Fruit fly (Drosophila melanogaster) whole organism, embryonic: Measurements from ENCODE around the gene CG33552.
A peak's percentile ranks its signal among the peaks of the same experiment; 100 is the strongest.

ENCODE experiments used
- Abd-B ChIP-seq: fragments of 200-800 bp; sonication (Bioruptor generic); optimal IDR thresholded peaks from 2 replicates; lab custom pipeline; 2018; ENCODE audit warnings: missing biosample characterization, mild to moderate bottlenecking, missing genetic modification characterization, moderate library complexity
- Atf6 ChIP-seq: fragments of 200-800 bp; sonication (Bioruptor generic); IDR thresholded peaks from 2 replicates; pipeline ENCODE4 v1.3.6; 2022; ENCODE audit warnings: missing biosample characterization, missing genetic modification characterization
- CG11560 ChIP-seq: fragments of 200-800 bp; sonication (Bioruptor generic); IDR thresholded peaks from 3 replicates; pipeline ENCODE4 v1.3.6; 2022; ENCODE audit warnings: missing biosample characterization, missing genetic modification characterization
- CG13123 ChIP-seq: fragments of 200-800 bp; sonication (Bioruptor generic); optimal IDR thresholded peaks from 2 replicates; lab custom pipeline; 2016; ENCODE audit warnings: missing biosample characterization, missing genetic modification characterization
- CG14667 ChIP-seq: fragments of 200-800 bp; sonication (Bioruptor generic); IDR thresholded peaks from 2 replicates; pipeline ENCODE4 v1.3.6; 2022; ENCODE audit warnings: missing biosample characterization, missing genetic modification characterization
- CG15696 ChIP-seq: fragments of 200-800 bp; sonication (Bioruptor generic); optimal IDR thresholded peaks from 2 replicates; lab custom pipeline; 2019; ENCODE audit warnings: missing biosample characterization, mild to moderate bottlenecking, missing genetic modification characterization, moderate library complexity
- CG1603 ChIP-seq: fragments of 200-800 bp; sonication (Bioruptor generic); optimal IDR thresholded peaks from 2 replicates; lab custom pipeline; 2019; ENCODE audit warnings: missing biosample characterization, mild to moderate bottlenecking, missing genetic modification characterization, moderate library complexity
- CG17328 ChIP-seq: fragments of 200-800 bp; sonication (Bioruptor generic); IDR thresholded peaks from 2 replicates; pipeline ENCODE4 v1.3.6; 2022; ENCODE audit warnings: missing biosample characterization, missing genetic modification characterization
- CG2202 ChIP-seq: fragments of 200-800 bp; sonication (Bioruptor generic); optimal IDR thresholded peaks from 2 replicates; lab custom pipeline; 2018; ENCODE audit warnings: missing biosample characterization, mild to moderate bottlenecking, missing genetic modification characterization
- CG32532 ChIP-seq: fragments of 200-800 bp; sonication (Bioruptor generic); IDR thresholded peaks from 2 replicates; pipeline ENCODE4 v1.3.6; 2022; ENCODE audit warnings: missing biosample characterization, missing genetic modification characterization
- CG33213 ChIP-seq: fragments of 200-800 bp; sonication (Bioruptor generic); optimal IDR thresholded peaks from 3 replicates; lab custom pipeline; 2016; ENCODE audit warnings: missing biosample characterization, missing genetic modification characterization
- CG3407 ChIP-seq: fragments of 200-800 bp; sonication (Bioruptor generic); optimal IDR thresholded peaks from 2 replicates; lab custom pipeline; 2018; ENCODE audit warnings: missing biosample characterization, mild to moderate bottlenecking, missing genetic modification characterization
- CG3838 ChIP-seq: fragments of 200-800 bp; sonication (Bioruptor generic); optimal IDR thresholded peaks from 3 replicates; lab custom pipeline; 2016; ENCODE audit warnings: missing biosample characterization, missing genetic modification characterization
- CG3995 ChIP-seq: fragments of 200-800 bp; sonication (Bioruptor generic); optimal IDR thresholded peaks from 3 replicates; lab custom pipeline; 2016; ENCODE audit warnings: missing biosample characterization, missing genetic modification characterization
- CG5245 ChIP-seq: fragments of 200-800 bp; sonication (Bioruptor generic); optimal IDR thresholded peaks from 3 replicates; lab custom pipeline; 2016; ENCODE audit warnings: missing biosample characterization, missing genetic modification characterization
- CG6654 ChIP-seq: fragments of 200-800 bp; sonication (Bioruptor generic); optimal IDR thresholded peaks from 2 replicates; lab custom pipeline; 2017; ENCODE audit warnings: missing biosample characterization, mild to moderate bottlenecking, missing genetic modification characterization
- CG6791 ChIP-seq: fragments of 200-800 bp; sonication (Bioruptor generic); IDR thresholded peaks from 3 replicates; pipeline ENCODE4 v1.3.6; 2022; ENCODE audit warnings: missing biosample characterization, missing genetic modification characterization; ENCODE audit not compliant: partially characterized antibody
- CG7271 ChIP-seq: fragments of 200-800 bp; sonication (Bioruptor generic); optimal IDR thresholded peaks from 2 replicates; lab custom pipeline; 2018; ENCODE audit warnings: missing biosample characterization, mild to moderate bottlenecking, missing genetic modification characterization, moderate library complexity
- CG7786 ChIP-seq: fragments of 200-800 bp; sonication (Bioruptor generic); optimal IDR thresholded peaks from 2 replicates; lab custom pipeline; 2016; ENCODE audit warnings: missing biosample characterization, missing genetic modification characterization
- CG7928 ChIP-seq: fragments of 200-800 bp; sonication (Bioruptor generic); optimal IDR thresholded peaks from 2 replicates; lab custom pipeline; 2017; ENCODE audit warnings: missing biosample characterization, mild to moderate bottlenecking, missing genetic modification characterization
- Dad ChIP-seq: fragments of 200-800 bp; sonication (Bioruptor generic); optimal IDR thresholded peaks from 3 replicates; lab custom pipeline; 2016; ENCODE audit warnings: missing biosample characterization, missing genetic modification characterization
- Dp ChIP-seq: fragments of 200-800 bp; sonication (Bioruptor generic); optimal IDR thresholded peaks from 2 replicates; lab custom pipeline; 2018; ENCODE audit warnings: missing biosample characterization, mild to moderate bottlenecking, missing genetic modification characterization, moderate library complexity
- Hmx ChIP-seq: fragments of 200-800 bp; sonication (Bioruptor generic); optimal IDR thresholded peaks from 2 replicates; lab custom pipeline; 2016; ENCODE audit warnings: missing biosample characterization, missing genetic modification characterization
- Mad ChIP-seq: fragments of 200-800 bp; sonication (Bioruptor generic); optimal IDR thresholded peaks from 2 replicates; lab custom pipeline; 2016; ENCODE audit warnings: missing biosample characterization, missing genetic modification characterization
- Meics ChIP-seq: fragments of 200-800 bp; sonication (Bioruptor generic); optimal IDR thresholded peaks from 2 replicates; lab custom pipeline; 2017; ENCODE audit warnings: missing biosample characterization, mild to moderate bottlenecking, missing genetic modification characterization
- Xrp1 ChIP-seq: fragments of 200-800 bp; sonication (Bioruptor generic); IDR thresholded peaks from 2 replicates; pipeline ENCODE4 v1.3.6; 2022; ENCODE audit warnings: missing biosample characterization, missing genetic modification characterization
- ato ChIP-seq: fragments of 200-800 bp; sonication (Bioruptor generic); IDR thresholded peaks from 2 replicates; pipeline ENCODE4 v1.3.6; 2022; ENCODE audit warnings: missing biosample characterization, missing genetic modification characterization; ENCODE audit not compliant: partially characterized antibody
- crol ChIP-seq: fragments of 200-800 bp; sonication (Bioruptor generic); IDR thresholded peaks from 2 replicates; pipeline ENCODE4 v1.3.6; 2022; ENCODE audit warnings: missing biosample characterization, missing genetic modification characterization
- crp ChIP-seq, 2 experiments: fragments of 200-800 bp; sonication (Bioruptor generic); optimal IDR thresholded peaks; 2 replicates in 1 of 2; 3 replicates in 1 of 2; lab custom pipeline; 2017; ENCODE audit warnings: missing biosample characterization in 2 of 2, missing genetic modification characterization in 2 of 2, mild to moderate bottlenecking in 1 of 2, moderate library complexity in 1 of 2
- cwo ChIP-seq: fragments of 200-800 bp; sonication (Bioruptor generic); optimal IDR thresholded peaks from 3 replicates; lab custom pipeline; 2017; ENCODE audit warnings: missing biosample characterization, missing genetic modification characterization, mild to moderate bottlenecking, moderate library complexity, missing genetic modification reagents
- dysf ChIP-seq: fragments of 200-800 bp; sonication (Bioruptor generic); IDR thresholded peaks from 3 replicates; pipeline ENCODE4 v1.3.6; 2022; ENCODE audit warnings: missing biosample characterization, missing genetic modification characterization
- emc ChIP-seq: fragments of 200-800 bp; sonication (Bioruptor generic); optimal IDR thresholded peaks from 2 replicates; lab custom pipeline; 2016; ENCODE audit warnings: missing biosample characterization, missing genetic modification characterization
- fd102C ChIP-seq: fragments of 200-800 bp; sonication (Bioruptor generic); optimal IDR thresholded peaks from 2 replicates; lab custom pipeline; 2018; ENCODE audit warnings: missing biosample characterization, mild to moderate bottlenecking, missing genetic modification characterization, moderate library complexity
- gem ChIP-seq: fragments of 200-800 bp; sonication (Bioruptor generic); optimal IDR thresholded peaks from 2 replicates; lab custom pipeline; 2019; ENCODE audit warnings: missing biosample characterization, mild to moderate bottlenecking, missing genetic modification characterization, moderate library complexity
- gt ChIP-seq: fragments of 200-800 bp; sonication (Bioruptor generic); IDR thresholded peaks from 2 replicates; pipeline ENCODE4 v1.3.6; 2022; ENCODE audit warnings: missing biosample characterization, missing genetic modification characterization
- hth ChIP-seq: fragments of >200 bp; optimal IDR thresholded peaks from 2 replicates; lab custom pipeline; 2017; ENCODE audit warnings: inconsistent platforms
- lbe ChIP-seq: fragments of 200-800 bp; sonication (Bioruptor generic); optimal IDR thresholded peaks from 2 replicates; lab custom pipeline; 2016; ENCODE audit warnings: missing biosample characterization, mild to moderate bottlenecking, missing genetic modification characterization
- peb ChIP-seq: fragments of 200-800 bp; sonication (Bioruptor generic); IDR thresholded peaks from 2 replicates; pipeline ENCODE4 v1.3.6; 2022; ENCODE audit warnings: missing biosample characterization, missing genetic modification characterization
- pros ChIP-seq: fragments of 200-800 bp; sonication (Bioruptor generic); optimal IDR thresholded peaks from 3 replicates; lab custom pipeline; 2019; ENCODE audit warnings: missing biosample characterization, mild to moderate bottlenecking, missing genetic modification characterization, moderate library complexity
- psq ChIP-seq: fragments of 200-800 bp; sonication (Bioruptor generic); optimal IDR thresholded peaks from 2 replicates; lab custom pipeline; 2017; ENCODE audit warnings: missing biosample characterization, missing genetic modification characterization
- row ChIP-seq: fragments of 200-800 bp; sonication (Bioruptor generic); IDR thresholded peaks from 3 replicates; pipeline ENCODE4 v1.3.6; 2022; ENCODE audit warnings: missing biosample characterization, missing genetic modification characterization
- schlank ChIP-seq: fragments of 200-800 bp; sonication (Bioruptor generic); optimal IDR thresholded peaks from 2 replicates; lab custom pipeline; 2018; ENCODE audit warnings: missing biosample characterization, mild to moderate bottlenecking, missing genetic modification characterization
- sens ChIP-seq: fragments of 200-800 bp; sonication (Bioruptor generic); peaks from one replicate; lab custom pipeline; 2016; ENCODE audit warnings: missing biosample characterization, missing genetic modification characterization
- slp2 ChIP-seq: fragments of 200-800 bp; sonication (Bioruptor generic); optimal IDR thresholded peaks from 2 replicates; lab custom pipeline; 2016; ENCODE audit warnings: missing biosample characterization, missing genetic modification characterization
- sob ChIP-seq: fragments of 200-800 bp; sonication (Bioruptor generic); IDR thresholded peaks from 2 replicates; pipeline ENCODE4 v1.3.6; 2022; ENCODE audit warnings: missing biosample characterization, missing genetic modification characterization
- tgo ChIP-seq: fragments of 200-800 bp; sonication (Bioruptor generic); IDR thresholded peaks from 3 replicates; pipeline ENCODE4 v1.3.6; 2022; ENCODE audit warnings: missing biosample characterization, missing genetic modification characterization
- trem ChIP-seq: fragments of 200-800 bp; optimal IDR thresholded peaks from 3 replicates; lab custom pipeline; 2019; ENCODE audit warnings: missing biosample characterization, mild to moderate bottlenecking, missing genetic modification characterization, moderate library complexity
- ttk ChIP-seq: fragments of 200-800 bp; sonication (Bioruptor generic); IDR thresholded peaks from 2 replicates; pipeline ENCODE4 v2.1.2; 2022; ENCODE audit warnings: missing biosample characterization, missing genetic modification characterization
- yki ChIP-seq: fragments of >200 bp; optimal IDR thresholded peaks from 3 replicates; lab custom pipeline; 2018
- zen2 ChIP-seq: fragments of 200-800 bp; sonication (Bioruptor generic); IDR thresholded peaks from 3 replicates; pipeline ENCODE4 v1.3.6; 2022; ENCODE audit warnings: missing biosample characterization, missing genetic modification characterization; ENCODE audit not compliant: partially characterized antibody

Gene CG33552

dm6 chr2L:16715841-16716701, 33.8 kb downstream of the CG33552 start, which contains the start of the genes Cyt-c-d and CG31808 (continued):
- TF ChIP-seq fd102C: peak; percentile 65
- TF ChIP-seq lbe (GFP tag; lab: Kevin White, UChicago): peak; percentile 93
- TF ChIP-seq peb: peak; percentile 97
- peak; percentile 11 for TF ChIP-seq Dp (GFP tag; lab: Kevin White, UChicago)
- peak; percentile 88 for TF ChIP-seq CG6654 (GFP tag; lab: Kevin White, UChicago)
- peak; percentile 88 for TF ChIP-seq slp2 (GFP tag; lab: Kevin White, UChicago)
- TF ChIP-seq crp (GFP tag; optimal IDR thresholded peaks at IDR 0.05; lab: Kevin White, UChicago): peak in 1 of 2 experiments; percentile 70
- TF ChIP-seq psq: peak; percentile 75
- no peak for TF ChIP-seq ato (GFP tag; lab: Robert Waterston, UW)
- peak; percentile 95 for TF ChIP-seq Abd-B
- TF ChIP-seq emc (GFP tag; lab: Kevin White, UChicago): peak; percentile 72
- peak; percentile 99 for TF ChIP-seq gem (tag; lab: Kevin White, UChicago)
- TF ChIP-seq Hmx: peak; percentile 85
- TF ChIP-seq CG17328: peak; percentile 99
- TF ChIP-seq ttk (GFP tag; lab: Robert Waterston, UW): peak; percentile 99
- TF ChIP-seq Dad (GFP tag; lab: Kevin White, UChicago): peak; percentile 91
- TF ChIP-seq CG7928 (GFP tag; lab: Kevin White, UChicago): peak; percentile 71
- TF ChIP-seq cwo (GFP tag; lab: Kevin White, UChicago): peak; percentile 91
- TF ChIP-seq sob (GFP tag; lab: Robert Waterston, UW): peak; percentile 98
- peak; percentile 98 for TF ChIP-seq Xrp1 (GFP tag; lab: Robert Waterston, UW)
- TF ChIP-seq Meics (GFP tag; lab: Kevin White, UChicago): peak; percentile 95
- TF ChIP-seq pros: peak; percentile 59
- TF ChIP-seq schlank (tag; lab: Kevin White, UChicago): peak; percentile 70
- TF ChIP-seq gt: peak; percentile 95
- TF ChIP-seq CG32532: peak; percentile 94
- peak; percentile 89 for TF ChIP-seq CG33213
- peak; percentile 96 for TF ChIP-seq CG3407
- TF ChIP-seq CG3995 (GFP tag; lab: Kevin White, UChicago): peak; percentile 46
- peak; percentile 99 for TF ChIP-seq row (GFP tag; lab: Robert Waterston, UW)
- TF ChIP-seq yki: peak; percentile 77
- peak; percentile 42; the same call in 1 of the 3 replicates for TF ChIP-seq CG6791 (GFP tag; lab: Robert Waterston, UW)
- TF ChIP-seq CG3838 (GFP tag; lab: Kevin White, UChicago): peak; percentile 95
- TF ChIP-seq zen2 (GFP tag; lab: Robert Waterston, UW): no peak; the same call in 2 of the 3 replicates
- TF ChIP-seq hth (lab: Kevin White, UChicago): no peak
- TF ChIP-seq CG15696: peak; percentile 77
- TF ChIP-seq CG7271 (tag; lab: Kevin White, UChicago): peak; percentile 78
- peak; percentile 97 for TF ChIP-seq tgo (GFP tag; lab: Robert Waterston, UW)
- no peak; the same call in 1 of the 2 replicates for TF ChIP-seq crol (GFP tag; lab: Robert Waterston, UW)
- TF ChIP-seq dysf (GFP tag; lab: Robert Waterston, UW): peak; percentile 98
- TF ChIP-seq CG2202 (tag; lab: Kevin White, UChicago): peak; percentile 96
- TF ChIP-seq CG14667 (GFP tag; lab: Robert Waterston, UW): peak; percentile 96
- TF ChIP-seq CG13123 (GFP tag; lab: Kevin White, UChicago): peak; percentile 93
- peak; percentile 100 for TF ChIP-seq sens (GFP tag; lab: Kevin White, UChicago)
- peak; percentile 89 for TF ChIP-seq CG11560 (tag; lab: Robert Waterston, UW)
- TF ChIP-seq CG7786: peak; percentile 89
- TF ChIP-seq CG5245: peak; percentile 95
- peak; percentile 97 for TF ChIP-seq CG1603 (tag; lab: Kevin White, UChicago)
- TF ChIP-seq Atf6 (GFP tag; lab: Robert Waterston, UW): peak; percentile 96
- TF ChIP-seq Mad (GFP tag; lab: Kevin White, UChicago): peak; percentile 94
- TF ChIP-seq trem (tag; lab: Kevin White, UChicago): peak; percentile 92
